Fruit fly (Drosophila melanogaster) Kc167 (cell line): Measurements from ENCODE around the gene CG9393.

ENCODE experiments used
- Sin3A ChIP-seq: fragments of >200 bp; optimal IDR thresholded peaks from 2 replicates; lab custom pipeline; 2018; ENCODE audit warnings: missing external identifiers
- h ChIP-seq: fragments of >200 bp; optimal IDR thresholded peaks from 3 replicates; lab custom pipeline; 2018; ENCODE audit warnings: missing external identifiers
- insv ChIP-seq: fragments of >200 bp; optimal IDR thresholded peaks from 3 replicates; lab custom pipeline; 2018; ENCODE audit warnings: missing external identifiers
- psq ChIP-seq: fragments of >200 bp; optimal IDR thresholded peaks from 2 replicates; lab custom pipeline; 2017; ENCODE audit warnings: missing external identifiers
- ttk ChIP-seq: sonication (Bioruptor generic); optimal IDR thresholded peaks from 2 replicates; lab custom pipeline; 2017; ENCODE audit warnings: missing external identifiers

- TF ChIP-seq insv (lab: Kevin White, UChicago) (no peak), psq (lab: Kevin White, UChicago) (no peak), h (lab: Kevin White, UChicago) (no peak), Sin3A (lab: Kevin White, UChicago) (no peak), ttk (lab: Kevin White, UChicago) (no peak)
These were observed 41.6 kb upstream of the CG9393 start for dm6 chr3R:9605084-9605483.
